Fruit fly (Drosophila melanogaster): Measurements from ENCODE around the gene CG31342.

The CG31342 gene

DNA sequence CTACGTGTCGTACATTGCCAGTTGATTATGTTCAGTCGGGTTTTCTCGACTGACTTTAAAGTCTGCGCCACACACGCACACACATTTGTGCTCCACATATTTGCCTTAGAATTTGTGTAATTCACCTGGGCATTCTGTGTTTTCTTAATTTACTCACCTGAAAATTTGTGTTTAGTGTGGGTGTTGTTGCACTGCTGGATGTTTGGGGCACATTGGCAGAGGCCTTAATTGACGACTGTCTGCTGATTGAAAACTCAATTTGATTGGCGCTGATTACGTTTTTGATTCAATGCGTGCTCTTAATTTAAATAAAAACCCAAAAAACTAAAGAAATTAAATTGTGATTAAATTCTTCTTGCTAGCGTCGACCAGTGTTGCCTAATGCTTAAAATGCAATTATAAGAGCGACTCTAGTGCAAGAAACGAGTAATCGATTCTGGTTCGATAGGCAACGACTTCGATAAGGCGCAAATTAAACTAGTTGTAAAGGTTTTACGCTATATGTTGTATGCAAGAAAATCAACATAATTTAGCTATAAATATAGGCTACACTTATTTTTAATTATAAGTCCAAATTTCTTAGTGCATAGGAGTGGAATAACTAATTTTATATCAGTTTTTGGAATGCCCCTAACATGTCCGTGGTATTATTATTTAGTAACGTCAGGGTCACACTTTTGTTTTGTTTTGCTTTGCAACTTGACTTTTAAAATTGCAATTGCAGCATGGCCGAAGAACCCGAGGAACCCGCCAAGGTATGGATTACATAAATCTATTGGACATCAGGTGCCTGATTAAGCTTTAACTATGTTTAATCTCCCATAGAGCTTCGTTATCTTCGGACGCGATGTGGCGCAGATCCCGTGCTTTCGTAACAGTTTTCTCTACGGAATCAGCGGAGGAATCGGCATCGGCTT, 44.7 kb downstream of the CG31342 start, which contains the start of the genes CG46281 and CG46280:
Gene CG46281, minus strand, starts transcription at position 51 of the 917 bp plus-strand sequence.
Gene CG46280, minus strand, starts transcription at position 403 of the 917 bp plus-strand sequence.
- no peak for TF ChIP-seq h (optimal IDR thresholded peaks at IDR 0.05)
- TF ChIP-seq ttk (optimal IDR thresholded peaks at IDR 0.05): no peak
- TF ChIP-seq Myc (optimal IDR thresholded peaks at IDR 0.05): no peak
- no peak for TF ChIP-seq insv (optimal IDR thresholded peaks at IDR 0.05)
- no peak for TF ChIP-seq psq (optimal IDR thresholded peaks at IDR 0.05)
- TF ChIP-seq Sin3A (optimal IDR thresholded peaks at IDR 0.05): no peak

- TF ChIP-seq insv (optimal IDR thresholded peaks at IDR 0.05) (no peak), ttk (optimal IDR thresholded peaks at IDR 0.05) (no peak), h (optimal IDR thresholded peaks at IDR 0.05) (no peak), Myc (optimal IDR thresholded peaks at IDR 0.05) (no peak)
Measured at dm6 chr3R:13032323-13032722, 46.5 kb downstream of the CG31342 start, which contains the start of gene ry. Gene ry, plus strand, starts transcription at chr3R:13032528.

dm6 chr3R:13032975-13033445, 47.2 kb downstream of the CG31342 start:
- no peak for TF ChIP-seq Sin3A (optimal IDR thresholded peaks at IDR 0.05)

- TF ChIP-seq psq (optimal IDR thresholded peaks at IDR 0.05) (no peak), h (optimal IDR thresholded peaks at IDR 0.05) (no peak), ttk (optimal IDR thresholded peaks at IDR 0.05) (no peak), insv (optimal IDR thresholded peaks at IDR 0.05) (no peak), Myc (optimal IDR thresholded peaks at IDR 0.05) (no peak), Sin3A (optimal IDR thresholded peaks at IDR 0.05) (no peak)
Measured at dm6 chr3R:13033670-13034069, 47.8 kb downstream of the CG31342 start.

DNA sequence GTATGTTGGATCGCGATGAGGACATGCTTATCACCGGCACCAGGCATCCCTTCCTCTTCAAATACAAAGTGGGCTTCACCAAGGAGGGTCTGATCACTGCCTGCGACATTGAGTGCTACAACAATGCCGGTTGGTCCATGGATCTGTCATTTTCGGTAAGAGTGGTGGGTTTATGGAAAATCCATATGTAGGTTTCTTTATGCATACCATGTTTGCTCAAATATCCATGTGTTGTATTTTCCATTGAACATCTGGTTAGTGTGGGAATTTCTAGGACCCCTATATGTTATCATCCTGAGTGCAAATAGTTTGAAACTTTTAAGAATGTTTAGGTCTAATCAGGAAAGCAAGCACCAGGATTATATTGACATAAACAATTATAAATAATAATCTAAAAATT, 50.2 kb downstream of the CG31342 start:
- TF ChIP-seq ttk (optimal IDR thresholded peaks at IDR 0.05) (no peak), psq (optimal IDR thresholded peaks at IDR 0.05) (no peak), Sin3A (optimal IDR thresholded peaks at IDR 0.05) (no peak), insv (optimal IDR thresholded peaks at IDR 0.05) (no peak), h (optimal IDR thresholded peaks at IDR 0.05) (no peak), Myc (optimal IDR thresholded peaks at IDR 0.05) (no peak)

- TF ChIP-seq ttk (optimal IDR thresholded peaks at IDR 0.05) (no peak), insv (optimal IDR thresholded peaks at IDR 0.05) (no peak), Sin3A (optimal IDR thresholded peaks at IDR 0.05) (no peak), Myc (optimal IDR thresholded peaks at IDR 0.05) (no peak), h (optimal IDR thresholded peaks at IDR 0.05) (no peak), psq (optimal IDR thresholded peaks at IDR 0.05) (no peak)
Measured at dm6 chr3R:13038075-13038474, 52.2 kb downstream of the CG31342 start, which contains the start of gene CG11668. Gene CG11668, plus strand, starts transcription at chr3R:13038375.

DNA sequence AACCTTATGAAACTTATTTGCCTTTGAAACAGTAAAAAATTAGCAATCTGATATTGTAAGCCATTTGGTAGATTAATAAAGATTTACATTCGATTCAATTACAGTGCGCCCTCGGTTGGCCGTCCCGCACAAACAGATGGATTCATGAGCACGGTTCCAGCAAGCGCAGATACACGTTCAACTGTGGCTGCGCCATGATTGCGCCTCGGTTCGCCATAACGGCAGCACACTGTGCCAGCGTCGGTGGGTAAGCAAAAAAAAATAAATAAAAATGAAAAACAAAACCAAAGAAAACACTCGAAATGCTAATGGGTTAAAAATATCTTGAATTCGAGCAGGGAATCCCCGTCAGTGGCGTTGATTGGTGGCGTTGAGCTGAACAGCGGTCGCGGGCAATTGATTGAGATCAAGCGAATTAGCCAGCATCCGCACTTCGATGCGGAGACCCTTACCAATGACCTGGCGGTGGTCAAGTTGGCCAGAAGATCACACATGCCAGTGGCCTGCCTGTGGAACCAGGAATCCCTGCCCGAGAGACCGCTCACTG, 53.3 kb downstream of the CG31342 start:
- TF ChIP-seq insv (optimal IDR thresholded peaks at IDR 0.05) (no peak), ttk (optimal IDR thresholded peaks at IDR 0.05) (no peak), psq (optimal IDR thresholded peaks at IDR 0.05) (no peak), Sin3A (optimal IDR thresholded peaks at IDR 0.05) (no peak), Myc (optimal IDR thresholded peaks at IDR 0.05) (no peak), h (optimal IDR thresholded peaks at IDR 0.05) (no peak)
